Fruit fly (Drosophila melanogaster) whole organism, wandering third instar larva: ENCODE data around the gene syd.

Experiments used
- Abd-B ChIP-seq: fragments of >200 bp; optimal IDR thresholded peaks from 2 replicates; lab custom pipeline; 2017; ENCODE audit warnings: missing biosample characterization, missing genetic modification characterization
- CG32264 ChIP-seq: fragments of 200-800 bp; sonication (Bioruptor generic); optimal IDR thresholded peaks from 2 replicates; lab custom pipeline; 2016; ENCODE audit warnings: missing biosample characterization, missing genetic modification characterization
- CG9705 ChIP-seq: fragments of 200-800 bp; sonication (Bioruptor generic); optimal IDR thresholded peaks from 2 replicates; lab custom pipeline; 2018; ENCODE audit warnings: missing biosample characterization, mild to moderate bottlenecking, missing genetic modification characterization
- CrebA ChIP-seq: fragments of 200-800 bp; sonication (Bioruptor generic); optimal IDR thresholded peaks from 2 replicates; lab custom pipeline; 2016; ENCODE audit warnings: missing biosample characterization, mild to moderate bottlenecking, missing genetic modification characterization, borderline replicate concordance
- Dfd ChIP-seq: fragments of >200 bp; optimal IDR thresholded peaks from 2 replicates; lab custom pipeline; 2017; ENCODE audit warnings: missing biosample characterization, missing genetic modification characterization
- Dif ChIP-seq: fragments of 200-275, 200-300 bp; sonication (Bioruptor generic); optimal IDR thresholded peaks from 2 replicates; lab custom pipeline; 2018; ENCODE audit warnings: missing biosample characterization, missing genetic modification characterization; ENCODE audit not compliant: partially characterized antibody
- GATAd ChIP-seq: sonication (Bioruptor generic); optimal IDR thresholded peaks from 2 replicates; lab custom pipeline; 2016; ENCODE audit warnings: missing biosample characterization, missing genetic modification characterization
- HLH106 ChIP-seq: fragments of 200-800 bp; optimal IDR thresholded peaks from 3 replicates; lab custom pipeline; 2019; ENCODE audit warnings: missing biosample characterization, mild to moderate bottlenecking, missing genetic modification characterization, moderate library complexity
- Hnf4 ChIP-seq: fragments of 200-800 bp; sonication (Bioruptor generic); optimal IDR thresholded peaks from 2 replicates; lab custom pipeline; 2016; ENCODE audit warnings: missing biosample characterization, mild to moderate bottlenecking, missing genetic modification characterization
- Hr78 ChIP-seq: fragments of >200 bp; optimal IDR thresholded peaks from 2 replicates; lab custom pipeline; 2017; ENCODE audit warnings: missing biosample characterization, missing genetic modification characterization
- Hr83 ChIP-seq: fragments of 200-300 bp; sonication (Bioruptor generic); optimal IDR thresholded peaks from 2 replicates; lab custom pipeline; 2016; ENCODE audit warnings: missing biosample characterization, mild to moderate bottlenecking, missing genetic modification characterization, moderate library complexity; ENCODE audit not compliant: poor library complexity, severe bottlenecking
- Jra ChIP-seq: sonication (Bioruptor generic); optimal IDR thresholded peaks from 2 replicates; lab custom pipeline; 2016; ENCODE audit warnings: missing biosample characterization, missing genetic modification characterization
- Mio ChIP-seq: sonication (Bioruptor generic); optimal IDR thresholded peaks from 2 replicates; lab custom pipeline; 2016; ENCODE audit warnings: missing biosample characterization, missing genetic modification characterization
- Myc ChIP-seq: fragments of >200 bp; optimal IDR thresholded peaks from 2 replicates; lab custom pipeline; 2017
- N ChIP-seq: fragments of >200 bp; optimal IDR thresholded peaks from 2 replicates; lab custom pipeline; 2018; ENCODE audit warnings: missing biosample characterization, missing external identifiers, missing genetic modification characterization
- OdsH ChIP-seq: fragments of 200-800 bp; sonication (Bioruptor generic); optimal IDR thresholded peaks from 2 replicates; lab custom pipeline; 2016; ENCODE audit warnings: missing biosample characterization, mild to moderate bottlenecking, missing genetic modification characterization
- Rel ChIP-seq, 2 experiments: fragments of 200-800 bp; sonication (Bioruptor generic) in 1 of 2; optimal IDR thresholded peaks; 2 replicates in 1 of 2; 3 replicates in 1 of 2; lab custom pipeline; 2016 to 2019; ENCODE audit warnings: mild to moderate bottlenecking in 2 of 2, missing biosample characterization in 2 of 2, missing genetic modification characterization in 2 of 2, moderate library complexity in 1 of 2
- Sp1 ChIP-seq: fragments of 200-800 bp; sonication (Bioruptor generic); optimal IDR thresholded peaks from 3 replicates; lab custom pipeline; 2019; ENCODE audit warnings: missing biosample characterization, mild to moderate bottlenecking, missing genetic modification characterization, moderate library complexity
- Vsx2 ChIP-seq: fragments of 200-300, 225-300 bp; sonication (Bioruptor generic); optimal IDR thresholded peaks from 2 replicates; lab custom pipeline; 2018; ENCODE audit warnings: missing biosample characterization, missing genetic modification characterization; ENCODE audit not compliant: partially characterized antibody
- br ChIP-seq: fragments of 200-800 bp; sonication (Bioruptor generic); optimal IDR thresholded peaks from 2 replicates; lab custom pipeline; 2016; ENCODE audit warnings: missing biosample characterization, missing genetic modification characterization
- brk ChIP-seq: fragments of 200-800 bp; sonication (Bioruptor generic); optimal IDR thresholded peaks from 2 replicates; lab custom pipeline; 2016; ENCODE audit warnings: missing biosample characterization, mild to moderate bottlenecking, missing genetic modification characterization
- dmrt93B ChIP-seq: fragments of 200-800 bp; sonication (Bioruptor generic); optimal IDR thresholded peaks from 2 replicates; lab custom pipeline; 2018; ENCODE audit warnings: missing biosample characterization, mild to moderate bottlenecking, missing genetic modification characterization
- dsf ChIP-seq: sonication (Bioruptor generic); optimal IDR thresholded peaks from 2 replicates; lab custom pipeline; 2016; ENCODE audit warnings: missing biosample characterization, missing genetic modification characterization, borderline replicate concordance
- ey ChIP-seq: fragments of 200-800 bp; sonication (Bioruptor generic); optimal IDR thresholded peaks from 2 replicates; lab custom pipeline; 2016; ENCODE audit warnings: missing biosample characterization, missing genetic modification characterization
- foxo ChIP-seq, 2 experiments: fragments of 200-800 bp; sonication (Bioruptor generic); optimal IDR thresholded peaks; 2 replicates in 1 of 2; 3 replicates in 1 of 2; lab custom pipeline; 2016 to 2017; ENCODE audit warnings: missing biosample characterization in 2 of 2, missing genetic modification characterization in 2 of 2
- fru ChIP-seq: fragments of 200-800 bp; sonication (Bioruptor generic); optimal IDR thresholded peaks from 3 replicates; lab custom pipeline; 2016; ENCODE audit warnings: missing biosample characterization, mild to moderate bottlenecking, missing genetic modification characterization
- h ChIP-seq: fragments of 200-800 bp; sonication (Bioruptor generic); optimal IDR thresholded peaks from 3 replicates; lab custom pipeline; 2016; ENCODE audit warnings: missing biosample characterization, mild to moderate bottlenecking, missing genetic modification characterization
- jim ChIP-seq: fragments of 175-275, 200-325 bp; sonication (Bioruptor generic); optimal IDR thresholded peaks from 2 replicates; lab custom pipeline; 2016; ENCODE audit warnings: missing biosample characterization, mild to moderate bottlenecking, missing genetic modification characterization
- lola ChIP-seq: fragments of >200 bp; optimal IDR thresholded peaks from 2 replicates; lab custom pipeline; 2017; ENCODE audit warnings: missing biosample characterization, missing genetic modification characterization
- pan ChIP-seq: fragments of >200 bp; optimal IDR thresholded peaks from 2 replicates; lab custom pipeline; 2017
- psq ChIP-seq: fragments of 200-800 bp; sonication (Bioruptor generic); optimal IDR thresholded peaks from 3 replicates; lab custom pipeline; 2017; ENCODE audit warnings: missing biosample characterization, mild to moderate bottlenecking, missing genetic modification characterization, moderate library complexity
- rgr ChIP-seq: fragments of 200-800 bp; sonication (Bioruptor generic); optimal IDR thresholded peaks from 3 replicates; lab custom pipeline; 2016; ENCODE audit warnings: missing biosample characterization, mild to moderate bottlenecking, missing genetic modification characterization
- sage ChIP-seq: fragments of 200-800 bp; sonication (Bioruptor generic); optimal IDR thresholded peaks from 2 replicates; lab custom pipeline; 2016; ENCODE audit warnings: missing biosample characterization, mild to moderate bottlenecking, missing genetic modification characterization
- sv ChIP-seq: fragments of 200-800 bp; sonication (Bioruptor generic); optimal IDR thresholded peaks from 3 replicates; lab custom pipeline; 2016; ENCODE audit warnings: missing biosample characterization, missing genetic modification characterization
- tai ChIP-seq: sonication (Bioruptor generic); optimal IDR thresholded peaks from 2 replicates; lab custom pipeline; 2016; ENCODE audit warnings: missing biosample characterization, missing genetic modification characterization
- woc ChIP-seq: sonication (Bioruptor generic); optimal IDR thresholded peaks from 2 replicates; lab custom pipeline; 2016; ENCODE audit warnings: missing biosample characterization, mild to moderate bottlenecking, missing genetic modification characterization

The syd gene

dm6 chr3L:7869715-7870387, 66.1 kb downstream of the syd start:
- no peak for TF ChIP-seq Mio
- peak; percentile 71 for TF ChIP-seq OdsH
- TF ChIP-seq CG9705 (GFP tag; lab: Kevin White, UChicago) = peak; percentile 14
- TF ChIP-seq N (GFP tag; lab: Kevin White, UChicago) = no peak
- no peak for TF ChIP-seq Dif (GFP tag; lab: Kevin White, UChicago)
- TF ChIP-seq Sp1 (GFP tag; lab: Kevin White, UChicago) = peak; percentile 78
- peak; percentile 31 for TF ChIP-seq brk (GFP tag; lab: Kevin White, UChicago)
- peak; percentile 69 for TF ChIP-seq psq
- TF ChIP-seq dsf (GFP tag; lab: Kevin White, UChicago) = no peak
- peak; percentile 54 for TF ChIP-seq dmrt93B (GFP tag; lab: Kevin White, UChicago)
- peak; percentile 32 for TF ChIP-seq br (GFP tag; lab: Kevin White, UChicago)
- peak in 1 of 2 experiments; percentile 77 for TF ChIP-seq foxo (GFP tag; optimal IDR thresholded peaks at IDR 0.05; lab: Kevin White, UChicago)
- peak; percentile 55 for TF ChIP-seq ey (GFP tag; lab: Kevin White, UChicago)
- no peak for TF ChIP-seq jim (GFP tag; lab: Kevin White, UChicago)
- peak; percentile 44 for TF ChIP-seq tai (GFP tag; lab: Kevin White, UChicago)
- TF ChIP-seq GATAd (GFP tag; lab: Kevin White, UChicago) = no peak
- TF ChIP-seq rgr (GFP tag; lab: Kevin White, UChicago) = peak; percentile 71
- peak; percentile 75 for TF ChIP-seq HLH106 (tag; lab: Kevin White, UChicago)
- TF ChIP-seq Hnf4 (GFP tag; lab: Kevin White, UChicago) = peak; percentile 23
- peak; percentile 73 for TF ChIP-seq h (GFP tag; lab: Kevin White, UChicago)
- TF ChIP-seq woc (GFP tag; lab: Kevin White, UChicago) = peak; percentile 31
- peak; percentile 80 for TF ChIP-seq fru (GFP tag; lab: Kevin White, UChicago)
- peak; percentile 19 for TF ChIP-seq Jra (GFP tag; lab: Kevin White, UChicago)
- TF ChIP-seq Rel (GFP tag; optimal IDR thresholded peaks at IDR 0.05; lab: Kevin White, UChicago) = peak; percentile 21
- no peak for TF ChIP-seq Rel (tag; optimal IDR thresholded peaks at IDR 0.05; lab: Kevin White, UChicago)
- no peak for TF ChIP-seq Vsx2 (GFP tag; lab: Kevin White, UChicago)
- TF ChIP-seq CG32264 (GFP tag; lab: Kevin White, UChicago) = no peak

dm6 chr3L:7868581-7869236, 67.2 kb downstream of the syd start, which contains the start of gene CG32365:
TSS of gene CG32365 (plus strand) at chr3L:7869042.
- no peak for TF ChIP-seq HLH106 (tag; lab: Kevin White, UChicago)
- TF ChIP-seq rgr (GFP tag; lab: Kevin White, UChicago) = peak; percentile 6
- no peak for TF ChIP-seq jim (GFP tag; lab: Kevin White, UChicago)
- TF ChIP-seq lola (GFP tag; lab: Kevin White, UChicago) = no peak
- TF ChIP-seq brk (GFP tag; lab: Kevin White, UChicago) = peak; percentile 10
- TF ChIP-seq fru (GFP tag; lab: Kevin White, UChicago) = peak; percentile 11
- TF ChIP-seq CG9705 (GFP tag; lab: Kevin White, UChicago) = no peak
- TF ChIP-seq Myc (lab: Kevin White, UChicago) = peak; percentile 34
- TF ChIP-seq br (GFP tag; lab: Kevin White, UChicago) = no peak
- no peak for TF ChIP-seq N (GFP tag; lab: Kevin White, UChicago)
- no peak for TF ChIP-seq sv
- TF ChIP-seq sage (GFP tag; lab: Kevin White, UChicago) = peak; percentile 65
- TF ChIP-seq Hr78 = no peak
- no peak for TF ChIP-seq Sp1 (GFP tag; lab: Kevin White, UChicago)
- no peak for TF ChIP-seq Hnf4 (GFP tag; lab: Kevin White, UChicago)
- no peak for TF ChIP-seq Dif (GFP tag; lab: Kevin White, UChicago)
- TF ChIP-seq psq = no peak
- no peak for TF ChIP-seq pan (lab: Kevin White, UChicago)
- no peak for TF ChIP-seq Abd-B (GFP tag; lab: Kevin White, UChicago)
- no peak for TF ChIP-seq Rel (GFP tag; optimal IDR thresholded peaks at IDR 0.05; lab: Kevin White, UChicago)
- TF ChIP-seq Rel (tag; optimal IDR thresholded peaks at IDR 0.05; lab: Kevin White, UChicago) = no peak
- no peak for TF ChIP-seq dsf (GFP tag; lab: Kevin White, UChicago)
- TF ChIP-seq CG32264 (GFP tag; lab: Kevin White, UChicago) = no peak
- no peak for TF ChIP-seq Dfd (GFP tag; lab: Kevin White, UChicago)
- TF ChIP-seq Vsx2 (GFP tag; lab: Kevin White, UChicago) = no peak
- TF ChIP-seq Hr83 = no peak
- TF ChIP-seq h (GFP tag; lab: Kevin White, UChicago) = no peak
- no peak for TF ChIP-seq woc (GFP tag; lab: Kevin White, UChicago)
- TF ChIP-seq CrebA (GFP tag; lab: Kevin White, UChicago) = peak; percentile 21
- peak; percentile 9 for TF ChIP-seq tai (GFP tag; lab: Kevin White, UChicago)
